Worm (Caenorhabditis elegans): Measurements from ENCODE around the gene C04F5.2.

- TF ChIP-seq ets-7 (tag; optimal IDR thresholded peaks at IDR 0.05), result no peak
- no peak for TF ChIP-seq hmbx-1 (tag; optimal IDR thresholded peaks at IDR 0.05)
- TF ChIP-seq ama-1 (optimal IDR thresholded peaks at IDR 0.05), result no peak
- no peak for TF ChIP-seq aly-1 (tag; optimal IDR thresholded peaks at IDR 0.05)
- no peak for TF ChIP-seq tbx-11 (GFP tag; IDR thresholded peaks at IDR 0.05)
Measured at ce11 chrV:5143785-5144184, 46.9 kb upstream of the C04F5.2 start, which contains the start of gene srh-129.

All from whole organism, early embryonic.